Worm (Caenorhabditis elegans): Measurements from ENCODE around the gene deg-3.

DNA sequence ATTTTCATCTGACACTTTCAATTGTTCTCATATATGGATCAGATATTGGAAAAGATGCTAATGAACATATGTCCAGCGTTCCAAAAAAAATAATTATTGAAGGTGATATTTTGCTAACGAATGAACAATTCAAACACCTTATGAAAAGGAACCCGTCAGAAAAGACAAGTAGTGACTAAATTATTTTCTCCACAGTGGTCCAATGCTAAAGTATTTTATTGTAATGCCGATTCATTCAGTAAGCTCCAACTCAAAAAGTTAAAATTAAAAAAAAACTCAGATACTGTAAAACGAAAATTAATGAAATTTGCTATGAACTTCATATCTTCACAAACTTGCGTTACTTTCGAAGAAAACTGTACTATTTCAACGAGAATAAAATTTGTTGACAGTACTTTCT lies 22.9 kb downstream of the deg-3 start, which contains the start of gene nas-16:
- no peak for TF ChIP-seq ama-1 (optimal IDR thresholded peaks at IDR 0.05)
- no peak for TF ChIP-seq tbx-11 (GFP tag; IDR thresholded peaks at IDR 0.05)
- TF ChIP-seq pes-1 (GFP tag; IDR thresholded peaks at IDR 0.05), result no peak
- no peak for TF ChIP-seq hmg-4 (GFP tag; optimal IDR thresholded peaks at IDR 0.05)
- no peak for TF ChIP-seq ceh-36 (tag; optimal IDR thresholded peaks at IDR 0.05)
- TF ChIP-seq ets-7 (tag; optimal IDR thresholded peaks at IDR 0.05), result no peak
- no peak for TF ChIP-seq flt-1 (GFP tag; IDR thresholded peaks at IDR 0.05)
- no peak for TF ChIP-seq ceh-13 (GFP tag; optimal IDR thresholded peaks at IDR 0.05)
- TF ChIP-seq tra-4 (tag; optimal IDR thresholded peaks at IDR 0.05), result no peak

Measured in whole organism, early embryonic.